Worm (Caenorhabditis elegans) whole organism, young adult: ENCODE results near the gene F16G10.9.

Experiments
- C06A6.2 ChIP-seq: fragments of 200-800 bp; sonication (Bioruptor generic); conservative IDR thresholded peaks from 2 replicates; pipeline ENCODE4 v1.3.6; 2022; ENCODE audit warnings: missing genetic modification characterization, missing compliant biosample characterization
- C17E4.6 ChIP-seq: fragments of 200-800 bp; sonication (Bioruptor generic); IDR thresholded peaks from 2 replicates; pipeline ENCODE4 v1.3.6; 2022; ENCODE audit warnings: missing genetic modification reagents, missing genetic modification characterization, missing compliant biosample characterization
- F22D6.2 ChIP-seq: sonication (generic microtip); optimal IDR thresholded peaks from 2 replicates; lab custom pipeline; 2016; ENCODE audit warnings: mild to moderate bottlenecking, missing genetic modification characterization, missing compliant biosample characterization
- F23B12.7 ChIP-seq: sonication (generic microtip); optimal IDR thresholded peaks from 2 replicates; lab custom pipeline; 2017; ENCODE audit warnings: missing genetic modification characterization, mild to moderate bottlenecking, missing compliant biosample characterization, antibody characterized with exemption, moderate library complexity; ENCODE audit not compliant: insufficient read depth
- F37B4.10 ChIP-seq: fragments of 200-800 bp; sonication (Bioruptor generic); IDR thresholded peaks from 2 replicates; pipeline ENCODE4 v1.3.6; 2022; ENCODE audit warnings: missing genetic modification characterization, missing compliant biosample characterization
- F39B2.1 ChIP-seq: fragments of 200-800 bp; sonication (Bioruptor generic); IDR thresholded peaks from 2 replicates; pipeline ENCODE4 v1.3.6; 2022; ENCODE audit warnings: missing genetic modification reagents, missing genetic modification characterization, missing compliant biosample characterization
- F52B5.7 ChIP-seq: sonication (generic microtip); optimal IDR thresholded peaks from 2 replicates; lab custom pipeline; 2016; ENCODE audit warnings: mild to moderate bottlenecking, missing genetic modification characterization, missing compliant biosample characterization
- F57C9.4 ChIP-seq: sonication (generic microtip); optimal IDR thresholded peaks from 2 replicates; lab custom pipeline; 2017; ENCODE audit warnings: mild to moderate bottlenecking, missing genetic modification characterization, missing compliant biosample characterization
- K11D2.4 ChIP-seq: fragments of 200-800 bp; sonication (Bioruptor generic); IDR thresholded peaks from 2 replicates; pipeline ENCODE4 v1.3.6; 2022; ENCODE audit warnings: missing genetic modification reagents, missing genetic modification characterization, missing compliant biosample characterization
- Y53F4B.3 ChIP-seq: fragments of 200-800 bp; sonication (Bioruptor generic); IDR thresholded peaks from 2 replicates; pipeline ENCODE4 v1.3.6; 2022; ENCODE audit warnings: missing genetic modification reagents, missing genetic modification characterization, missing compliant biosample characterization
- Y67H2A.10 ChIP-seq: fragments of 200-800 bp; sonication (Bioruptor generic); conservative IDR thresholded peaks from 2 replicates; pipeline ENCODE4 v1.3.6; 2022; ENCODE audit warnings: missing genetic modification reagents, missing genetic modification characterization, missing compliant biosample characterization
- Y79H2A.3 ChIP-seq: fragments of 200-800 bp; sonication (Bioruptor generic); conservative IDR thresholded peaks from 2 replicates; pipeline ENCODE4 v1.3.6; 2022; ENCODE audit warnings: missing genetic modification reagents, missing genetic modification characterization, missing compliant biosample characterization
- akir-1 ChIP-seq: fragments of 200-800 bp; sonication (Bioruptor generic); optimal IDR thresholded peaks from 2 replicates; lab custom pipeline; 2018; ENCODE audit warnings: mild to moderate bottlenecking, missing genetic modification characterization, moderate library complexity, missing compliant biosample characterization
- aptf-3 ChIP-seq: fragments of 200-800 bp; sonication (Bioruptor generic); IDR thresholded peaks from 2 replicates; pipeline ENCODE4 v1.3.6; 2022; ENCODE audit warnings: missing genetic modification characterization, missing compliant biosample characterization
- attf-5 ChIP-seq: fragments of 200-800 bp; sonication (Bioruptor generic); optimal IDR thresholded peaks from 2 replicates; lab custom pipeline; 2018; ENCODE audit warnings: mild to moderate bottlenecking, missing genetic modification characterization, missing compliant biosample characterization
- bed-2 ChIP-seq: fragments of 200-800 bp; sonication (Bioruptor generic); IDR thresholded peaks from 2 replicates; pipeline ENCODE4 v1.3.6; 2022; ENCODE audit warnings: missing genetic modification reagents, missing genetic modification characterization, missing compliant biosample characterization
- cebp-1 ChIP-seq, 2 experiments: fragments of 200-800 bp in 1 of 2; sonication (Bioruptor generic) in 1 of 2; sonication (generic microtip) in 1 of 2; IDR thresholded peaks in 1 of 2; optimal IDR thresholded peaks in 1 of 2; 2 replicates each; pipeline versions ENCODE4 v1.3.6 to Lab custom; 2017 to 2022; ENCODE audit warnings: missing compliant biosample characterization in 2 of 2, missing genetic modification characterization in 2 of 2, mild to moderate bottlenecking in 1 of 2, missing genetic modification reagents in 1 of 2, moderate library complexity in 1 of 2
- cebp-2 ChIP-seq: fragments of 200-800 bp; sonication (Bioruptor generic); IDR thresholded peaks from 2 replicates; pipeline ENCODE4 v1.3.6; 2022; ENCODE audit warnings: missing genetic modification characterization, missing compliant biosample characterization
- ceh-100 ChIP-seq: fragments of 200-800 bp; sonication (Bioruptor generic); IDR thresholded peaks from 2 replicates; pipeline ENCODE4 v1.3.6; 2022; ENCODE audit warnings: missing genetic modification reagents, missing genetic modification characterization, missing compliant biosample characterization
- die-1 ChIP-seq: sonication (generic microtip); optimal IDR thresholded peaks from 2 replicates; lab custom pipeline; 2016; ENCODE audit warnings: missing genotype, mild to moderate bottlenecking, missing genetic modification characterization, missing compliant biosample characterization
- dox-1 ChIP-seq: fragments of 200-800 bp; sonication (Bioruptor generic); IDR thresholded peaks from 2 replicates; pipeline ENCODE4 v1.3.6; 2022; ENCODE audit warnings: missing genetic modification reagents, missing genetic modification characterization, missing compliant biosample characterization
- dpl-1 ChIP-seq: fragments of 150-350 bp; optimal IDR thresholded peaks from 2 replicates; lab custom pipeline; 2014; ENCODE audit warnings: missing biosample characterization, missing genetic modification reagents, missing genetic modification characterization
- efl-1 ChIP-seq: fragments of 150-350 bp; optimal IDR thresholded peaks from 2 replicates; lab custom pipeline; 2014; ENCODE audit warnings: missing biosample characterization, missing genetic modification reagents, missing genetic modification characterization
- ekl-4 ChIP-seq: fragments of 200-800 bp; sonication (Bioruptor generic); IDR thresholded peaks from 2 replicates; pipeline ENCODE4 v1.3.6; 2022; ENCODE audit warnings: missing genetic modification reagents, missing genetic modification characterization, missing compliant biosample characterization
- ets-4 ChIP-seq: fragments of 200-800 bp; sonication (Bioruptor generic); optimal IDR thresholded peaks from 2 replicates; lab custom pipeline; 2018; ENCODE audit warnings: mild to moderate bottlenecking, missing genetic modification characterization, missing compliant biosample characterization
- gei-17 ChIP-seq: fragments of 200-800 bp; sonication (Bioruptor generic); optimal IDR thresholded peaks from 2 replicates; lab custom pipeline; 2018; ENCODE audit warnings: mild to moderate bottlenecking, missing genetic modification characterization, missing compliant biosample characterization
- hmg-20 ChIP-seq: fragments of 200-800 bp; sonication (Bioruptor generic); IDR thresholded peaks from 2 replicates; pipeline ENCODE4 v1.3.6; 2022; ENCODE audit warnings: missing genetic modification reagents, missing genetic modification characterization, missing compliant biosample characterization
- madf-10 ChIP-seq: sonication (generic microtip); optimal IDR thresholded peaks from 2 replicates; lab custom pipeline; 2016; ENCODE audit warnings: mild to moderate bottlenecking, missing genetic modification characterization, missing compliant biosample characterization
- madf-6 ChIP-seq: fragments of 200-800 bp; sonication (Bioruptor generic); IDR thresholded peaks from 2 replicates; pipeline ENCODE4 v1.3.6; 2022; ENCODE audit warnings: missing genetic modification reagents, missing genetic modification characterization, missing compliant biosample characterization
- nhr-179 ChIP-seq: sonication (generic microtip); optimal IDR thresholded peaks from 2 replicates; lab custom pipeline; 2016; ENCODE audit warnings: mild to moderate bottlenecking, missing genetic modification characterization, missing compliant biosample characterization
- rec-8 ChIP-seq, 2 experiments: sonication (generic microtip); optimal IDR thresholded peaks; 2 replicates each; lab custom pipeline; 2016; ENCODE audit warnings: mild to moderate bottlenecking in 2 of 2, missing genetic modification characterization in 2 of 2, missing genetic modification reagents in 2 of 2, missing genotype in 2 of 2, missing biosample characterization in 1 of 2, missing compliant biosample characterization in 1 of 2, moderate library complexity in 1 of 2
- rpc-1 ChIP-seq, 2 experiments: fragments of 150-350 bp in 1 of 2; sonication (generic microtip) in 1 of 2; optimal IDR thresholded peaks; 2 replicates each; lab custom pipeline; 2014 to 2018; ENCODE audit warnings: missing biosample characterization in 1 of 2, missing genetic modification characterization in 1 of 2, missing genetic modification reagents in 1 of 2, missing genotype in 1 of 2
- sea-2 ChIP-seq: fragments of 200-800 bp; sonication (Bioruptor generic); IDR thresholded peaks from 2 replicates; pipeline ENCODE4 v1.3.6; 2022; ENCODE audit warnings: missing genetic modification characterization, missing compliant biosample characterization
- snpc-1.3 ChIP-seq: sonication (generic microtip); optimal IDR thresholded peaks from 2 replicates; lab custom pipeline; 2017; ENCODE audit warnings: missing genetic modification characterization, mild to moderate bottlenecking, missing compliant biosample characterization, antibody characterized with exemption, moderate library complexity, missing genotype, missing genetic modification reagents; ENCODE audit not compliant: insufficient read depth
- snpc-4 ChIP-seq, 5 experiments: fragments of 150-350 bp in 1 of 5; sonication (generic microtip) in 4 of 5; optimal IDR thresholded peaks; 2 replicates each; lab custom pipeline; 2014 to 2018; ENCODE audit warnings: missing genetic modification characterization in 5 of 5, missing biosample characterization in 3 of 5, antibody characterized with exemption in 2 of 5, mild to moderate bottlenecking in 2 of 5, missing compliant biosample characterization in 2 of 5, missing genotype in 2 of 5, moderate library complexity in 2 of 5, missing genetic modification reagents in 1 of 5
- sptf-2 ChIP-seq: fragments of 200-800 bp; sonication (Bioruptor generic); optimal IDR thresholded peaks from 2 replicates; lab custom pipeline; 2018; ENCODE audit warnings: mild to moderate bottlenecking, missing genetic modification characterization, missing compliant biosample characterization
- tbx-9 ChIP-seq: sonication (generic microtip); optimal IDR thresholded peaks from 2 replicates; lab custom pipeline; 2016; ENCODE audit warnings: borderline replicate concordance, missing genetic modification characterization, inconsistent platforms, missing compliant biosample characterization
- tlf-1 ChIP-seq: fragments of 200-800 bp; sonication (Bioruptor generic); optimal IDR thresholded peaks from 2 replicates; lab custom pipeline; 2018; ENCODE audit warnings: mild to moderate bottlenecking, missing genetic modification characterization, missing compliant biosample characterization
- unc-62 ChIP-seq: fragments of 150-350 bp; optimal IDR thresholded peaks from 2 replicates; lab custom pipeline; 2014; ENCODE audit warnings: missing biosample characterization, missing genetic modification reagents, missing genetic modification characterization
- zfh-2 ChIP-seq: fragments of 200-800 bp; sonication (Bioruptor generic); conservative IDR thresholded peaks from 2 replicates; pipeline ENCODE4 v1.3.6; 2022; ENCODE audit warnings: missing genetic modification reagents, missing genetic modification characterization, missing compliant biosample characterization
- zim-3 ChIP-seq: sonication (generic microtip); optimal IDR thresholded peaks from 2 replicates; lab custom pipeline; 2017; ENCODE audit warnings: mild to moderate bottlenecking, missing genetic modification characterization, moderate library complexity, missing compliant biosample characterization
- ztf-6 ChIP-seq: fragments of 200-800 bp; sonication (Bioruptor generic); IDR thresholded peaks from 2 replicates; pipeline ENCODE4 v1.3.6; 2022; ENCODE audit warnings: missing genetic modification reagents, missing genetic modification characterization, missing compliant biosample characterization

F16G10.9 gene

ce11 chrII:2421905-2422304, 36.5 kb upstream of the F16G10.9 start, which contains the start of gene F42G2.2:
TSS of gene F42G2.2 (plus strand) at chrII:2422205.
- TF ChIP-seq tbx-9 (tag; lab: Kevin White, UChicago) (no peak), snpc-4 (GFP tag; optimal IDR thresholded peaks at IDR 0.05; lab: Kevin White, UChicago) (no peak), snpc-4 (tag; optimal IDR thresholded peaks at IDR 0.05; lab: Kevin White, UChicago) (no peak), sptf-2 (GFP tag; lab: Kevin White, UChicago) (no peak), madf-6 (GFP tag; lab: Robert Waterston, UW) (no peak), akir-1 (GFP tag; lab: Kevin White, UChicago) (no peak), ceh-100 (no peak), rpc-1 (optimal IDR thresholded peaks at IDR 0.05; lab: Kevin White, UChicago) (no peak), rpc-1 (tag; optimal IDR thresholded peaks at IDR 0.05; lab: Kevin White, UChicago) (no peak), nhr-179 (no peak), Y79H2A.3 (no peak), zim-3 (tag; lab: Kevin White, UChicago) (no peak), madf-10 (no peak), F22D6.2 (tag; lab: Kevin White, UChicago) (no peak), K11D2.4 (GFP tag; lab: Robert Waterston, UW) (no peak), dox-1 (GFP tag; lab: Robert Waterston, UW) (no peak), hmg-20 (no peak), C17E4.6 (GFP tag; lab: Robert Waterston, UW) (no peak), F52B5.7 (no peak)

- TF ChIP-seq gei-17 (GFP tag; lab: Kevin White, UChicago), result no peak
- no peak for TF ChIP-seq dpl-1 (GFP tag; lab: Kevin White, UChicago)
- TF ChIP-seq rec-8 (tag; optimal IDR thresholded peaks at IDR 0.05; lab: Kevin White, UChicago), result no peak
- TF ChIP-seq Y67H2A.10 (GFP tag; lab: Robert Waterston, UW), result no peak
Observed at ce11 chrII:2421185-2421584, 35.8 kb upstream of the F16G10.9 start.

ce11 chrII:2420685-2421084, 35.3 kb upstream of the F16G10.9 start:
- TF ChIP-seq attf-5 (no peak), aptf-3 (GFP tag; lab: Robert Waterston, UW) (no peak), nhr-179 (no peak), tlf-1 (no peak), ekl-4 (GFP tag; lab: Robert Waterston, UW) (no peak), cebp-1 (GFP tag; IDR thresholded peaks at IDR 0.05; lab: Robert Waterston, UW) (no peak), cebp-1 (tag; optimal IDR thresholded peaks at IDR 0.05; lab: Kevin White, UChicago) (no peak), zim-3 (tag; lab: Kevin White, UChicago) (no peak), dpl-1 (GFP tag; lab: Kevin White, UChicago) (no peak), sea-2 (GFP tag; lab: Robert Waterston, UW) (no peak), efl-1 (GFP tag; lab: Kevin White, UChicago) (no peak), ztf-6 (no peak), F39B2.1 (GFP tag; lab: Robert Waterston, UW) (no peak)

- TF ChIP-seq F23B12.7 (tag; lab: Kevin White, UChicago), result no peak
- TF ChIP-seq F57C9.4, result no peak
- no peak for TF ChIP-seq bed-2 (GFP tag; lab: Robert Waterston, UW)
- no peak for TF ChIP-seq zfh-2 (GFP tag; lab: Robert Waterston, UW)
- TF ChIP-seq unc-62 (GFP tag; lab: Kevin White, UChicago), result no peak
- no peak for TF ChIP-seq C06A6.2
- no peak for TF ChIP-seq F37B4.10
- TF ChIP-seq ets-4 (GFP tag; lab: Kevin White, UChicago), result no peak
- TF ChIP-seq die-1 (tag; lab: Kevin White, UChicago), result no peak
- no peak for TF ChIP-seq ztf-6
- TF ChIP-seq snpc-1.3 (tag; lab: Kevin White, UChicago), result no peak
- no peak for TF ChIP-seq K11D2.4 (GFP tag; lab: Robert Waterston, UW)
- TF ChIP-seq cebp-2 (GFP tag; lab: Robert Waterston, UW), result no peak
- no peak for TF ChIP-seq Y53F4B.3 (GFP tag; lab: Robert Waterston, UW)
Observed at ce11 chrII:2418836-2419235, 33.4 kb upstream of the F16G10.9 start, which contains the start of gene fbxc-20. TSS of gene fbxc-20 (plus strand) at chrII:2419136.
